Fruit fly (Drosophila melanogaster): ENCODE data around the gene CCT2.
A peak's percentile ranks its signal among the peaks of the same experiment; 100 is the strongest.

Gene CCT2

dm6 chrX:9142224-9142802 is 53.0 kb downstream of the CCT2 start, which contains the start of gene CG7065 (continued):
- peak; percentile 33 for TF ChIP-seq CG1603 (tag; optimal IDR thresholded peaks at IDR 0.05)
- no peak for TF ChIP-seq CG9215 (GFP tag; IDR thresholded peaks at IDR 0.05)
- no peak for TF ChIP-seq bsh (GFP tag; optimal IDR thresholded peaks at IDR 0.05)
- no peak for TF ChIP-seq CG17186 (GFP tag; optimal IDR thresholded peaks at IDR 0.05)
- TF ChIP-seq emc (GFP tag; optimal IDR thresholded peaks at IDR 0.05) = no peak
- no peak for TF ChIP-seq Atf3 (GFP tag; optimal IDR thresholded peaks at IDR 0.05)
- no peak for TF ChIP-seq CG1647 (GFP tag; optimal IDR thresholded peaks at IDR 0.05)
- TF ChIP-seq Sry-δ (GFP tag; optimal IDR thresholded peaks at IDR 0.05) = peak; percentile 73
- no peak for TF ChIP-seq dati (GFP tag; IDR thresholded peaks at IDR 0.05)
- TF ChIP-seq MESR4 (GFP tag; optimal IDR thresholded peaks at IDR 0.05) = peak; percentile 55
- peak; percentile 67 for TF ChIP-seq vnd (GFP tag; IDR thresholded peaks at IDR 0.05; ENCODE audit: partially characterized antibody)
- TF ChIP-seq Doc3 (GFP tag; IDR thresholded peaks at IDR 0.05; ENCODE audit: partially characterized antibody) = 0 out of 3 replicates have a peak, but pooled peaks have one; percentile 36
- TF ChIP-seq hb (GFP tag; IDR thresholded peaks at IDR 0.05; ENCODE audit: partially characterized antibody) = peak; percentile 47; the same call in 2 of the 3 replicates
- no peak for TF ChIP-seq cg (GFP tag; optimal IDR thresholded peaks at IDR 0.05)
- peak; percentile 48; the same call in 1 of the 4 replicates for TF ChIP-seq chinmo (GFP tag; IDR thresholded peaks at IDR 0.05; ENCODE audit: partially characterized antibody)
- peak; percentile 73 for TF ChIP-seq amos (GFP tag; IDR thresholded peaks at IDR 0.05; ENCODE audit: partially characterized antibody)
- no peak for TF ChIP-seq CG31388 (GFP tag; optimal IDR thresholded peaks at IDR 0.05)
- TF ChIP-seq Eip74EF (GFP tag; optimal IDR thresholded peaks at IDR 0.05) = no peak
- TF ChIP-seq Dp (GFP tag; optimal IDR thresholded peaks at IDR 0.05) = peak; percentile 55
- TF ChIP-seq CG16779 (GFP tag; IDR thresholded peaks at IDR 0.05) = no peak
- TF ChIP-seq chn (GFP tag; optimal IDR thresholded peaks at IDR 0.05) = no peak
- TF ChIP-seq ftz-f1 (GFP tag; optimal IDR thresholded peaks at IDR 0.05) = no peak
- TF ChIP-seq NFAT (GFP tag; IDR thresholded peaks at IDR 0.05) = no peak
- no peak for TF ChIP-seq CG17612 (GFP tag; IDR thresholded peaks at IDR 0.05)
- peak; percentile 43 for TF ChIP-seq CG30020 (tag; optimal IDR thresholded peaks at IDR 0.05)
- peak; percentile 57 for TF ChIP-seq ssp (GFP tag; IDR thresholded peaks at IDR 0.05)
- no peak for TF ChIP-seq CG16815 (GFP tag; optimal IDR thresholded peaks at IDR 0.05)
- peak; percentile 75 for TF ChIP-seq bbx (GFP tag; IDR thresholded peaks at IDR 0.05; ENCODE audit: partially characterized antibody)
- TF ChIP-seq Nf-YC (tag; optimal IDR thresholded peaks at IDR 0.05) = no peak
- TF ChIP-seq CG34376 (GFP tag; optimal IDR thresholded peaks at IDR 0.05) = no peak
- no peak for TF ChIP-seq Mes4 (GFP tag; optimal IDR thresholded peaks at IDR 0.05)
- TF ChIP-seq sug (tag; optimal IDR thresholded peaks at IDR 0.05) = no peak
- TF ChIP-seq pzg (GFP tag; optimal IDR thresholded peaks at IDR 0.05) = peak; percentile 49
- peak; percentile 68 for TF ChIP-seq Dll (GFP tag; IDR thresholded peaks at IDR 0.05; ENCODE audit: partially characterized antibody)
- TF ChIP-seq Lpt (GFP tag; optimal IDR thresholded peaks at IDR 0.05) = no peak
- no peak for TF ChIP-seq CG3847 (GFP tag; IDR thresholded peaks at IDR 0.05)
- TF ChIP-seq unc-4 (GFP tag; IDR thresholded peaks at IDR 0.05; ENCODE audit: partially characterized antibody) = peak; percentile 66
- TF ChIP-seq CG13123 (GFP tag; optimal IDR thresholded peaks at IDR 0.05) = no peak
- TF ChIP-seq CG13775 (GFP tag; optimal IDR thresholded peaks at IDR 0.05) = no peak
- peak; percentile 65 for TF ChIP-seq MBD-R2 (GFP tag; IDR thresholded peaks at IDR 0.05)
- peak; percentile 69 for TF ChIP-seq Bgb (GFP tag; IDR thresholded peaks at IDR 0.05; ENCODE audit: partially characterized antibody)
- no peak for TF ChIP-seq CG11695 (GFP tag; IDR thresholded peaks at IDR 0.05)
- 0 out of 2 replicates have a peak, but pooled peaks have one; percentile 38 for TF ChIP-seq nerfin-2 (GFP tag; IDR thresholded peaks at IDR 0.05; ENCODE audit: partially characterized antibody)
- no peak for TF ChIP-seq CG3726 (GFP tag; IDR thresholded peaks at IDR 0.05)
- no peak for TF ChIP-seq CG7928 (GFP tag; optimal IDR thresholded peaks at IDR 0.05)
- no peak for TF ChIP-seq tgo (GFP tag; IDR thresholded peaks at IDR 0.05)
- no peak for TF ChIP-seq salm (tag; optimal IDR thresholded peaks at IDR 0.05)
- TF ChIP-seq caup (GFP tag; optimal IDR thresholded peaks at IDR 0.05; ENCODE audit: severe bottlenecking) = no peak
- peak; percentile 55; the same call in 2 of the 3 replicates for TF ChIP-seq Opbp (GFP tag; IDR thresholded peaks at IDR 0.05; ENCODE audit: partially characterized antibody)
